Worm (Caenorhabditis elegans): ENCODE results near the gene frpr-8.

- TF ChIP-seq pqm-1 (tag; optimal IDR thresholded peaks at IDR 0.05), result no peak
- no peak for TF ChIP-seq elt-2 (tag; optimal IDR thresholded peaks at IDR 0.05)
- TF ChIP-seq pha-4 (tag; optimal IDR thresholded peaks at IDR 0.05), result no peak
- TF ChIP-seq pros-1 (tag; optimal IDR thresholded peaks at IDR 0.05), result no peak
- TF ChIP-seq ceh-6 (GFP tag; optimal IDR thresholded peaks at IDR 0.05), result no peak
- no peak for TF ChIP-seq hlh-13 (GFP tag; optimal IDR thresholded peaks at IDR 0.05)
- TF ChIP-seq hlh-30 (tag; optimal IDR thresholded peaks at IDR 0.05; ENCODE audit: insufficient read depth), result no peak
Measured at ce11 chrX:8659521-8659920, 38.1 kb upstream of the frpr-8 start.

Measured in whole organism, late embryonic.